Fruit fly (Drosophila melanogaster) whole organism, prepupa: ENCODE measurements around the gene Fit1.

Experiments used
- Blimp-1 ChIP-seq: fragments of 200-800 bp; sonication (Bioruptor generic); optimal IDR thresholded peaks from 3 replicates; lab custom pipeline; 2017; ENCODE audit warnings: missing biosample characterization, missing genetic modification characterization, mild to moderate bottlenecking, moderate library complexity, missing genetic modification reagents
- CG10631 ChIP-seq: fragments of 200-800 bp; sonication (Bioruptor generic); optimal IDR thresholded peaks from 2 replicates; lab custom pipeline; 2016; ENCODE audit warnings: missing biosample characterization, missing genetic modification characterization
- CG10669 ChIP-seq: fragments of 200-800 bp; sonication (Bioruptor generic); optimal IDR thresholded peaks from 3 replicates; lab custom pipeline; 2018; ENCODE audit warnings: missing biosample characterization, mild to moderate bottlenecking, missing genetic modification characterization, moderate library complexity
- CG11762 ChIP-seq: fragments of 200-800 bp; sonication (Bioruptor generic); optimal IDR thresholded peaks from 3 replicates; lab custom pipeline; 2016; ENCODE audit warnings: missing biosample characterization, missing genetic modification characterization; ENCODE audit not compliant: insufficient read depth
- CG11902 ChIP-seq: fragments of 200-800 bp; sonication (Bioruptor generic); optimal IDR thresholded peaks from 3 replicates; lab custom pipeline; 2016; ENCODE audit warnings: missing biosample characterization, missing genetic modification characterization
- CG15336 ChIP-seq: fragments of 200-800 bp; sonication (Bioruptor generic); IDR thresholded peaks from 2 replicates; pipeline ENCODE4 v1.3.6; 2022; ENCODE audit warnings: missing biosample characterization, missing genetic modification characterization
- CG1621 ChIP-seq: fragments of 200-800 bp; sonication (Bioruptor generic); optimal IDR thresholded peaks from 3 replicates; lab custom pipeline; 2018; ENCODE audit warnings: missing biosample characterization, mild to moderate bottlenecking, missing genetic modification characterization
- CG16779 ChIP-seq: fragments of 200-800 bp; sonication (Bioruptor generic); optimal IDR thresholded peaks from 3 replicates; lab custom pipeline; 2017; ENCODE audit warnings: missing biosample characterization, mild to moderate bottlenecking, missing genetic modification characterization
- CG3032 ChIP-seq: fragments of 200-800 bp; optimal IDR thresholded peaks from 2 replicates; lab custom pipeline; 2019; ENCODE audit warnings: missing biosample characterization, mild to moderate bottlenecking, missing genetic modification characterization, moderate library complexity
- CG31627 ChIP-seq: fragments of 200-800 bp; sonication (Bioruptor generic); optimal IDR thresholded peaks from 3 replicates; lab custom pipeline; 2016; ENCODE audit warnings: missing biosample characterization, missing genetic modification characterization
- CG32006 ChIP-seq: fragments of 200-800 bp; sonication (Bioruptor generic); optimal IDR thresholded peaks from 3 replicates; lab custom pipeline; 2017; ENCODE audit warnings: missing biosample characterization, mild to moderate bottlenecking, missing genetic modification characterization
- CG6163 ChIP-seq: fragments of 200-800 bp; sonication (Bioruptor generic); IDR thresholded peaks from 3 replicates; pipeline ENCODE4 v1.3.6; 2022; ENCODE audit warnings: missing biosample characterization, missing genetic modification characterization
- CG6276 ChIP-seq: fragments of 200-800 bp; sonication (Bioruptor generic); optimal IDR thresholded peaks from 2 replicates; lab custom pipeline; 2017; ENCODE audit warnings: missing biosample characterization, mild to moderate bottlenecking, missing genetic modification characterization
- CG6808 ChIP-seq: fragments of 200-800 bp; sonication (Bioruptor generic); optimal IDR thresholded peaks from 3 replicates; lab custom pipeline; 2017; ENCODE audit warnings: missing biosample characterization, missing genetic modification characterization, mild to moderate bottlenecking, moderate library complexity, missing genetic modification reagents
- CG6854 ChIP-seq: fragments of 200-800 bp; sonication (Bioruptor generic); optimal IDR thresholded peaks from 2 replicates; lab custom pipeline; 2017; ENCODE audit warnings: missing biosample characterization, mild to moderate bottlenecking, missing genetic modification characterization
- CG8119 ChIP-seq: fragments of 200-800 bp; sonication (Bioruptor generic); IDR thresholded peaks from 3 replicates; pipeline ENCODE4 v1.3.6; 2022; ENCODE audit warnings: missing biosample characterization, missing genetic modification characterization
- CG9139 ChIP-seq: fragments of 200-800 bp; sonication (Bioruptor generic); optimal IDR thresholded peaks from 3 replicates; lab custom pipeline; 2017; ENCODE audit warnings: missing biosample characterization, mild to moderate bottlenecking, missing genetic modification characterization
- Eip75B ChIP-seq: fragments of 200-800 bp; sonication (Bioruptor generic); optimal IDR thresholded peaks from 3 replicates; lab custom pipeline; 2016; ENCODE audit warnings: missing biosample characterization, missing genetic modification characterization
- Eip78C ChIP-seq: fragments of 200-800 bp; sonication (Bioruptor generic); peaks from one replicate; lab custom pipeline; 2016; ENCODE audit warnings: missing biosample characterization, missing genetic modification characterization
- Eip93F ChIP-seq: fragments of 200-800 bp; sonication (Bioruptor generic); optimal IDR thresholded peaks from 2 replicates; lab custom pipeline; 2016; ENCODE audit warnings: missing biosample characterization, mild to moderate bottlenecking, missing genetic modification characterization
- Ets96B ChIP-seq: fragments of 200-800 bp; optimal IDR thresholded peaks from 2 replicates; lab custom pipeline; 2019; ENCODE audit warnings: missing biosample characterization, mild to moderate bottlenecking, missing genetic modification characterization, moderate library complexity
- Gug ChIP-seq: fragments of 200-800 bp; sonication (Bioruptor generic); IDR thresholded peaks from 2 replicates; pipeline ENCODE4 v1.3.6; 2022; ENCODE audit warnings: missing biosample characterization, missing genetic modification characterization
- Hr39 ChIP-seq: fragments of 200-800 bp; sonication (Bioruptor generic); optimal IDR thresholded peaks from 2 replicates; lab custom pipeline; 2016; ENCODE audit warnings: missing biosample characterization, missing genetic modification characterization
- Lpt ChIP-seq: fragments of 200-800 bp; sonication (Bioruptor generic); optimal IDR thresholded peaks from 3 replicates; lab custom pipeline; 2016; ENCODE audit warnings: missing biosample characterization, missing genetic modification characterization
- OdsH ChIP-seq: fragments of 200-800 bp; sonication (Bioruptor generic); optimal IDR thresholded peaks from 3 replicates; lab custom pipeline; 2016; ENCODE audit warnings: missing biosample characterization, missing genetic modification characterization
- Smox ChIP-seq: fragments of 200-800 bp; sonication (Bioruptor generic); optimal IDR thresholded peaks from 3 replicates; lab custom pipeline; 2016; ENCODE audit warnings: missing biosample characterization, missing genetic modification characterization
- Sox14 ChIP-seq: fragments of 200-800 bp; sonication (Bioruptor generic); optimal IDR thresholded peaks from 3 replicates; lab custom pipeline; 2016; ENCODE audit warnings: missing biosample characterization, missing genetic modification characterization
- Sox15 ChIP-seq: fragments of 200-800 bp; sonication (Bioruptor generic); optimal IDR thresholded peaks from 3 replicates; lab custom pipeline; 2016; ENCODE audit warnings: missing biosample characterization, missing genetic modification characterization
- cyc ChIP-seq: fragments of 200-800 bp; sonication (Bioruptor generic); optimal IDR thresholded peaks from 3 replicates; lab custom pipeline; 2016; ENCODE audit warnings: missing biosample characterization, missing genetic modification characterization
- dsx ChIP-seq: fragments of 200-800 bp; optimal IDR thresholded peaks from 3 replicates; lab custom pipeline; 2019; ENCODE audit warnings: missing biosample characterization, mild to moderate bottlenecking, missing genetic modification characterization, moderate library complexity; ENCODE audit not compliant: poor library complexity, severe bottlenecking
- eg ChIP-seq: fragments of 200-800 bp; sonication (Bioruptor generic); IDR thresholded peaks from 3 replicates; pipeline ENCODE4 v1.3.6; 2022; ENCODE audit warnings: missing biosample characterization, missing genetic modification characterization
- esn ChIP-seq: fragments of 200-800 bp; sonication (Bioruptor generic); optimal IDR thresholded peaks from 2 replicates; lab custom pipeline; 2016; ENCODE audit warnings: missing biosample characterization, mild to moderate bottlenecking, missing genetic modification characterization, moderate library complexity
- fd59A ChIP-seq: fragments of 200-800 bp; sonication (Bioruptor generic); optimal IDR thresholded peaks from 2 replicates; lab custom pipeline; 2017; ENCODE audit warnings: missing biosample characterization, mild to moderate bottlenecking, missing genetic modification characterization, missing genetic modification reagents
- fkh ChIP-seq: fragments of 200-800 bp; sonication (Bioruptor generic); optimal IDR thresholded peaks from 3 replicates; lab custom pipeline; 2017; ENCODE audit warnings: missing biosample characterization, mild to moderate bottlenecking, missing genetic modification characterization, moderate library complexity
- lz ChIP-seq: fragments of 200-800 bp; sonication (Bioruptor generic); optimal IDR thresholded peaks from 3 replicates; lab custom pipeline; 2016; ENCODE audit warnings: missing biosample characterization, missing genetic modification characterization
- net ChIP-seq: fragments of 200-800 bp; sonication (Bioruptor generic); optimal IDR thresholded peaks from 3 replicates; lab custom pipeline; 2016; ENCODE audit warnings: missing biosample characterization, missing genetic modification characterization
- pdm3 ChIP-seq: fragments of 200-800 bp; sonication (Bioruptor generic); optimal IDR thresholded peaks from 3 replicates; lab custom pipeline; 2016; ENCODE audit warnings: missing biosample characterization, missing genetic modification characterization
- salr ChIP-seq, 2 experiments: fragments of 200-800 bp; sonication (Bioruptor generic); optimal IDR thresholded peaks; 3 replicates each; lab custom pipeline; 2016 to 2018; ENCODE audit warnings: missing biosample characterization in 2 of 2, missing genetic modification characterization in 2 of 2, mild to moderate bottlenecking in 1 of 2
- spab ChIP-seq: fragments of 200-800 bp; sonication (Bioruptor generic); optimal IDR thresholded peaks from 2 replicates; lab custom pipeline; 2017; ENCODE audit warnings: missing biosample characterization, mild to moderate bottlenecking, missing genetic modification characterization, missing genetic modification reagents
- ss ChIP-seq, 2 experiments: fragments of 200-800 bp; sonication (Bioruptor generic); optimal IDR thresholded peaks; 2 replicates in 1 of 2; 3 replicates in 1 of 2; lab custom pipeline; 2017 to 2018; ENCODE audit warnings: mild to moderate bottlenecking in 2 of 2, missing biosample characterization in 2 of 2, missing genetic modification characterization in 2 of 2, moderate library complexity in 1 of 2
- svp ChIP-seq: fragments of 200-800 bp; sonication (Bioruptor generic); peaks from one replicate; lab custom pipeline; 2016; ENCODE audit warnings: missing biosample characterization, missing genetic modification characterization
- topi ChIP-seq: fragments of 200-800 bp; sonication (Bioruptor generic); optimal IDR thresholded peaks from 3 replicates; lab custom pipeline; 2016; ENCODE audit warnings: missing biosample characterization, missing genetic modification characterization
- vri ChIP-seq: fragments of 200-800 bp; sonication (Bioruptor generic); optimal IDR thresholded peaks from 3 replicates; lab custom pipeline; 2016; ENCODE audit warnings: missing biosample characterization, mild to moderate bottlenecking, missing genetic modification characterization

Fit1 gene

dm6 chr3L:4103258-4104247, at the start of gene Fit1:
Gene Fit1 (plus strand): TSS chr3L:4103564.
- TF ChIP-seq Ets96B (tag; lab: Kevin White, UChicago) (no peak), CG6854 (GFP tag; lab: Kevin White, UChicago) (no peak), Sox14 (GFP tag; lab: Kevin White, UChicago) (peak; percentile 41), CG6276 (no peak), Hr39 (GFP tag; lab: Kevin White, UChicago) (no peak), fkh (GFP tag; lab: Kevin White, UChicago) (peak; percentile 43), CG1621 (tag; lab: Kevin White, UChicago) (peak; percentile 14), eg (0 out of 3 replicates have a peak, but pooled peaks have one; percentile 22), svp (peak; percentile 83), CG11762 (GFP tag; lab: Kevin White, UChicago) (no peak), ss (GFP tag; optimal IDR thresholded peaks at IDR 0.05; lab: Kevin White, UChicago) (peak; percentile 20 to 28), OdsH (GFP tag; lab: Kevin White, UChicago) (no peak), cyc (GFP tag; lab: Kevin White, UChicago) (no peak), CG11902 (GFP tag; lab: Kevin White, UChicago) (no peak), spab (no peak), Eip78C (GFP tag; lab: Kevin White, UChicago) (peak; percentile 23), vri (GFP tag; lab: Kevin White, UChicago) (peak; percentile 62), Smox (GFP tag; lab: Kevin White, UChicago) (no peak), topi (GFP tag; lab: Kevin White, UChicago) (no peak), Sox15 (GFP tag; lab: Kevin White, UChicago) (no peak), CG6163 (GFP tag; lab: Robert Waterston, UW) (0 out of 3 replicates have a peak, but pooled peaks have one; percentile 32), Lpt (no peak), CG3032 (no peak), net (GFP tag; lab: Kevin White, UChicago) (no peak)

- no peak for TF ChIP-seq Smox (GFP tag; lab: Kevin White, UChicago)
- no peak for TF ChIP-seq CG16779 (tag; lab: Kevin White, UChicago)
- no peak for TF ChIP-seq Sox15 (GFP tag; lab: Kevin White, UChicago)
- no peak for TF ChIP-seq pdm3
- peak; percentile 64 for TF ChIP-seq CG6854 (GFP tag; lab: Kevin White, UChicago)
- peak; percentile 77 for TF ChIP-seq dsx
- TF ChIP-seq CG6163 (GFP tag; lab: Robert Waterston, UW) = no peak
- no peak for TF ChIP-seq eg
- TF ChIP-seq Sox14 (GFP tag; lab: Kevin White, UChicago) = no peak
- no peak for TF ChIP-seq CG9139 (GFP tag; lab: Kevin White, UChicago)
- no peak for TF ChIP-seq CG10669
- TF ChIP-seq CG6276 = no peak
- no peak for TF ChIP-seq lz (GFP tag; lab: Kevin White, UChicago)
- no peak for TF ChIP-seq Ets96B (tag; lab: Kevin White, UChicago)
- TF ChIP-seq CG15336 (GFP tag; lab: Robert Waterston, UW) = no peak
- TF ChIP-seq OdsH (GFP tag; lab: Kevin White, UChicago) = no peak
- no peak for TF ChIP-seq Eip75B (GFP tag; lab: Kevin White, UChicago)
- TF ChIP-seq CG8119 (GFP tag; lab: Robert Waterston, UW) = 0 out of 3 replicates have a peak, but pooled peaks have one; percentile 35
- no peak for TF ChIP-seq fd59A (GFP tag; lab: Kevin White, UChicago)
- no peak for TF ChIP-seq topi (GFP tag; lab: Kevin White, UChicago)
- no peak for TF ChIP-seq salr (GFP tag; optimal IDR thresholded peaks at IDR 0.05; lab: Kevin White, UChicago)
- no peak for TF ChIP-seq CG6808 (GFP tag; lab: Kevin White, UChicago)
- TF ChIP-seq spab = no peak
- no peak for TF ChIP-seq fkh (GFP tag; lab: Kevin White, UChicago)
- no peak for TF ChIP-seq CG31627 (GFP tag; lab: Kevin White, UChicago)
- no peak for TF ChIP-seq ss (GFP tag; optimal IDR thresholded peaks at IDR 0.05; lab: Kevin White, UChicago)
- no peak for TF ChIP-seq CG32006
- TF ChIP-seq Blimp-1 = peak; percentile 91
- TF ChIP-seq vri (GFP tag; lab: Kevin White, UChicago) = peak; percentile 4
- TF ChIP-seq CG11762 (GFP tag; lab: Kevin White, UChicago) = no peak
- no peak for TF ChIP-seq net (GFP tag; lab: Kevin White, UChicago)
- TF ChIP-seq CG3032 = no peak
- no peak for TF ChIP-seq Eip78C (GFP tag; lab: Kevin White, UChicago)
- TF ChIP-seq Gug (GFP tag; lab: Robert Waterston, UW) = no peak
- TF ChIP-seq esn = no peak
- TF ChIP-seq Eip93F = no peak
- no peak for TF ChIP-seq Lpt
- TF ChIP-seq CG11902 (GFP tag; lab: Kevin White, UChicago) = no peak
- TF ChIP-seq CG10631 = no peak
These were observed 47.9 kb upstream of the Fit1 start for dm6 chr3L:4055438-4055962.
